Worm (Caenorhabditis elegans) whole organism, L3 larva: ENCODE data around the gene C04B4.2.

Experiments used
- R02D3.7 ChIP-seq: fragments of 150-350 bp; optimal IDR thresholded peaks from 2 replicates; lab custom pipeline; 2014; ENCODE audit warnings: missing biosample characterization, missing genetic modification characterization
- aly-2 ChIP-seq: fragments of 150-350 bp; optimal IDR thresholded peaks from 2 replicates; lab custom pipeline; 2014; ENCODE audit warnings: missing biosample characterization, missing genetic modification characterization
- ceh-16 ChIP-seq: sonication (generic microtip); optimal IDR thresholded peaks from 2 replicates; lab custom pipeline; 2017; ENCODE audit warnings: missing biosample characterization, missing genetic modification characterization
- daf-12 ChIP-seq: fragments of 150-350 bp; optimal IDR thresholded peaks from 2 replicates; lab custom pipeline; 2014; ENCODE audit warnings: missing biosample characterization, missing genetic modification reagents, missing genetic modification characterization
- jun-1 ChIP-seq: fragments of 150-350 bp; optimal IDR thresholded peaks from 2 replicates; lab custom pipeline; 2014; ENCODE audit warnings: missing biosample characterization, missing genetic modification reagents, missing genetic modification characterization
- nhr-237 ChIP-seq: fragments of 150-350 bp; optimal IDR thresholded peaks from 2 replicates; lab custom pipeline; 2014; ENCODE audit warnings: missing biosample characterization, missing genetic modification characterization
- nhr-76 ChIP-seq: fragments of 150-350 bp; sonication (generic microtip); optimal IDR thresholded peaks from 5 replicates; lab custom pipeline; 2014; ENCODE audit warnings: missing biosample characterization, missing genetic modification characterization
- unc-62 ChIP-seq: fragments of 150-350 bp; sonication (generic microtip); optimal IDR thresholded peaks from 4 replicates; lab custom pipeline; 2014; ENCODE audit warnings: missing biosample characterization, missing genetic modification reagents, missing genetic modification characterization

- TF ChIP-seq nhr-76 (no peak), unc-62 (no peak), nhr-237 (tag; lab: Kevin White, UChicago) (no peak), daf-12 (tag; lab: Kevin White, UChicago) (no peak), R02D3.7 (tag; lab: Kevin White, UChicago) (no peak), aly-2 (tag; lab: Kevin White, UChicago) (no peak), ceh-16 (no peak), jun-1 (tag; lab: Kevin White, UChicago) (no peak)
Measured at ce11 chrX:12333479-12333878, 50.4 kb downstream of the C04B4.2 start, which contains the start of gene srd-47.
